Worm (Caenorhabditis elegans): ENCODE results near the gene T07F10.3.

DNA sequence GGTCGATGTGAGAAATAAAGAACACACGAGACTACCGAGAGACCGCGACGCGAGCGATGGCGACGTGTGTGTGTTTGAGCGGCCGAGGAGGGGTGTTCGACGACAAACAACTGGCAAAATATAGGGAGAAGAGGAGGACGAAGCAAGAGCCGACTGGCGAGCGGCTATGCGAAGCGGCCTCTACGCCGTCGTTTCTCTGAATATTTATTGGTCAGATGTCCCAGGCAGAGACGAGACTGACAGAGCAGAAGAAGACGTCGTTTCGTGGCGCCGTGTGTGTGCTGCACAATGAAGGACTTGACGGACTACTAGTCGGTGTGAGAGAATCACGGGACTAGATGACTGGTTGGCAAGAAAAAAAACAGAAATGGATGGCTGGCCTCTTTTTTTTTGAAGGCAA is 50.7 kb downstream of the T07F10.3 start:
- TF ChIP-seq ref-1 (GFP tag; conservative IDR thresholded peaks at IDR 0.05), result no peak
- no peak for TF ChIP-seq flt-1 (GFP tag; IDR thresholded peaks at IDR 0.05)
- TF ChIP-seq T22C8.4 (GFP tag; IDR thresholded peaks at IDR 0.05), result no peak
